Fruit fly (Drosophila melanogaster) whole organism, embryonic: ENCODE measurements around the gene htt.
A peak's percentile ranks its signal among the peaks of the same experiment; 100 is the strongest.

Experiments used
- Abd-B ChIP-seq: fragments of 200-800 bp; sonication (Bioruptor generic); optimal IDR thresholded peaks from 2 replicates; lab custom pipeline; 2018; ENCODE audit warnings: missing biosample characterization, mild to moderate bottlenecking, missing genetic modification characterization, moderate library complexity
- Bdp1 ChIP-seq: fragments of 200-800 bp; sonication (Bioruptor generic); optimal IDR thresholded peaks from 3 replicates; lab custom pipeline; 2016; ENCODE audit warnings: missing biosample characterization, missing genetic modification characterization
- BtbVII ChIP-seq: fragments of 200-800 bp; sonication (Bioruptor generic); optimal IDR thresholded peaks from 3 replicates; lab custom pipeline; 2017; ENCODE audit warnings: missing biosample characterization, mild to moderate bottlenecking, missing genetic modification characterization
- CG10209 ChIP-seq: fragments of 200-800 bp; sonication (Bioruptor generic); optimal IDR thresholded peaks from 3 replicates; lab custom pipeline; 2017; ENCODE audit warnings: missing biosample characterization, mild to moderate bottlenecking, missing genetic modification characterization, missing genetic modification reagents
- CG11560 ChIP-seq: fragments of 200-800 bp; sonication (Bioruptor generic); IDR thresholded peaks from 3 replicates; pipeline ENCODE4 v1.3.6; 2022; ENCODE audit warnings: missing biosample characterization, missing genetic modification characterization
- CG1233 ChIP-seq: fragments of 200-800 bp; sonication (Bioruptor generic); optimal IDR thresholded peaks from 4 replicates; lab custom pipeline; 2018; ENCODE audit warnings: missing biosample characterization, mild to moderate bottlenecking, missing genetic modification characterization
- CG13123 ChIP-seq: fragments of 200-800 bp; sonication (Bioruptor generic); optimal IDR thresholded peaks from 2 replicates; lab custom pipeline; 2016; ENCODE audit warnings: missing biosample characterization, missing genetic modification characterization
- CG13287 ChIP-seq: fragments of 200-800 bp; sonication (Bioruptor generic); IDR thresholded peaks from 2 replicates; pipeline ENCODE4 v1.3.6; 2022; ENCODE audit warnings: missing biosample characterization, missing genetic modification characterization; ENCODE audit not compliant: partially characterized antibody
- CG15696 ChIP-seq: fragments of 200-800 bp; sonication (Bioruptor generic); optimal IDR thresholded peaks from 2 replicates; lab custom pipeline; 2019; ENCODE audit warnings: missing biosample characterization, mild to moderate bottlenecking, missing genetic modification characterization, moderate library complexity
- CG16813 ChIP-seq: fragments of 200-800 bp; sonication (Bioruptor generic); IDR thresholded peaks from 3 replicates; pipeline ENCODE4 v1.3.6; 2022; ENCODE audit warnings: missing biosample characterization, missing genetic modification characterization; ENCODE audit not compliant: partially characterized antibody
- CG17328 ChIP-seq: fragments of 200-800 bp; sonication (Bioruptor generic); IDR thresholded peaks from 2 replicates; pipeline ENCODE4 v1.3.6; 2022; ENCODE audit warnings: missing biosample characterization, missing genetic modification characterization
- CG17361 ChIP-seq: fragments of 200-800 bp; sonication (Bioruptor generic); IDR thresholded peaks from 3 replicates; pipeline ENCODE4 v1.3.6; 2022; ENCODE audit warnings: missing biosample characterization, missing genetic modification characterization
- CG1832 ChIP-seq: fragments of 200-800 bp; sonication (Bioruptor generic); optimal IDR thresholded peaks from 2 replicates; lab custom pipeline; 2017; ENCODE audit warnings: missing biosample characterization, mild to moderate bottlenecking, missing genetic modification characterization, inconsistent platforms
- CG2116 ChIP-seq: fragments of 200-800 bp; sonication (Bioruptor generic); optimal IDR thresholded peaks from 3 replicates; lab custom pipeline; 2018; ENCODE audit warnings: missing biosample characterization, mild to moderate bottlenecking, missing genetic modification characterization
- CG30431 ChIP-seq: fragments of 200-800 bp; sonication (Bioruptor generic); optimal IDR thresholded peaks from 2 replicates; lab custom pipeline; 2017; ENCODE audit warnings: missing biosample characterization, missing genetic modification characterization
- CG33557 ChIP-seq: fragments of 200-800 bp; sonication (Bioruptor generic); optimal IDR thresholded peaks from 2 replicates; lab custom pipeline; 2019; ENCODE audit warnings: missing biosample characterization, mild to moderate bottlenecking, missing genetic modification characterization, moderate library complexity
- CG3995 ChIP-seq: fragments of 200-800 bp; sonication (Bioruptor generic); optimal IDR thresholded peaks from 3 replicates; lab custom pipeline; 2016; ENCODE audit warnings: missing biosample characterization, missing genetic modification characterization
- CG4730 ChIP-seq: fragments of 200-800 bp; sonication (Bioruptor generic); IDR thresholded peaks from 2 replicates; pipeline ENCODE4 v1.3.6; 2022; ENCODE audit warnings: missing biosample characterization, missing genetic modification characterization
- CG5953 ChIP-seq: fragments of 200-800 bp; sonication (Bioruptor generic); IDR thresholded peaks from 2 replicates; pipeline ENCODE4 v1.3.6; 2022; ENCODE audit warnings: missing biosample characterization, missing genetic modification characterization
- CG6254 ChIP-seq: fragments of 200-800 bp; sonication (Bioruptor generic); optimal IDR thresholded peaks from 3 replicates; lab custom pipeline; 2017; ENCODE audit warnings: mild to moderate bottlenecking, missing biosample characterization, missing genetic modification reagents, missing genetic modification characterization
- CG7271 ChIP-seq: fragments of 200-800 bp; sonication (Bioruptor generic); optimal IDR thresholded peaks from 2 replicates; lab custom pipeline; 2018; ENCODE audit warnings: missing biosample characterization, mild to moderate bottlenecking, missing genetic modification characterization, moderate library complexity
- CG8290 ChIP-seq, 3 experiments: fragments of 200-800 bp; sonication (Bioruptor generic); optimal IDR thresholded peaks; 2 replicates each; lab custom pipeline; 2016 to 2019; ENCODE audit warnings: missing biosample characterization in 3 of 3, missing genetic modification characterization in 3 of 3, mild to moderate bottlenecking in 2 of 3, moderate library complexity in 1 of 3
- CG8359 ChIP-seq: fragments of 200-800 bp; sonication (Bioruptor generic); optimal IDR thresholded peaks from 2 replicates; lab custom pipeline; 2017; ENCODE audit warnings: missing biosample characterization, mild to moderate bottlenecking, missing genetic modification characterization, borderline replicate concordance
- Dref ChIP-seq: fragments of 200-800 bp; sonication (Bioruptor generic); IDR thresholded peaks from 2 replicates; pipeline ENCODE4 v1.3.6; 2022; ENCODE audit warnings: missing biosample characterization, missing genetic modification characterization
- Drgx ChIP-seq: fragments of 200-800 bp; sonication (Bioruptor generic); IDR thresholded peaks from 2 replicates; pipeline ENCODE4 v1.3.6; 2022; ENCODE audit warnings: missing biosample characterization, missing genetic modification characterization
- Fer1 ChIP-seq: fragments of 200-800 bp; sonication (Bioruptor generic); optimal IDR thresholded peaks from 2 replicates; lab custom pipeline; 2017; ENCODE audit warnings: missing biosample characterization, mild to moderate bottlenecking, missing genetic modification characterization
- Vsx1 ChIP-seq: fragments of 200-800 bp; sonication (Bioruptor generic); optimal IDR thresholded peaks from 2 replicates; lab custom pipeline; 2017; ENCODE audit warnings: missing biosample characterization, mild to moderate bottlenecking, missing genetic modification characterization, missing genetic modification reagents
- bbx ChIP-seq: fragments of 200-800 bp; sonication (Bioruptor generic); IDR thresholded peaks from 2 replicates; pipeline ENCODE4 v1.3.6; 2022; ENCODE audit warnings: missing biosample characterization, missing genetic modification characterization; ENCODE audit not compliant: partially characterized antibody
- cg ChIP-seq: fragments of 200-800 bp; sonication (Bioruptor generic); optimal IDR thresholded peaks from 3 replicates; lab custom pipeline; 2019; ENCODE audit warnings: missing biosample characterization, mild to moderate bottlenecking, missing genetic modification characterization, moderate library complexity
- chinmo ChIP-seq: fragments of 200-800 bp; sonication (Bioruptor generic); IDR thresholded peaks from 4 replicates; pipeline ENCODE4 v1.3.6; 2022; ENCODE audit warnings: missing biosample characterization, missing genetic modification characterization; ENCODE audit not compliant: partially characterized antibody
- ci ChIP-seq: fragments of 200-800 bp; sonication (Bioruptor generic); IDR thresholded peaks from 3 replicates; pipeline ENCODE4 v1.3.6; 2022; ENCODE audit warnings: missing biosample characterization, missing genetic modification characterization
- crol ChIP-seq: fragments of 200-800 bp; sonication (Bioruptor generic); IDR thresholded peaks from 2 replicates; pipeline ENCODE4 v1.3.6; 2022; ENCODE audit warnings: missing biosample characterization, missing genetic modification characterization
- da ChIP-seq: fragments of 200-800 bp; sonication (Bioruptor generic); optimal IDR thresholded peaks from 2 replicates; lab custom pipeline; 2016; ENCODE audit warnings: missing biosample characterization, missing genetic modification characterization
- dimm ChIP-seq: fragments of 200-800 bp; sonication (Bioruptor generic); IDR thresholded peaks from 2 replicates; pipeline ENCODE4 v1.3.6; 2022; ENCODE audit warnings: missing biosample characterization, missing genetic modification characterization
- en ChIP-seq: fragments of 200-800 bp; sonication (Bioruptor generic); optimal IDR thresholded peaks from 2 replicates; lab custom pipeline; 2016; ENCODE audit warnings: missing biosample characterization, missing genetic modification characterization
- exex ChIP-seq: fragments of 200-800 bp; sonication (Bioruptor generic); optimal IDR thresholded peaks from 4 replicates; lab custom pipeline; 2018; ENCODE audit warnings: missing biosample characterization, mild to moderate bottlenecking, missing genetic modification characterization, moderate library complexity
- fd96Cb ChIP-seq: fragments of 200-800 bp; sonication (Bioruptor generic); optimal IDR thresholded peaks from 2 replicates; lab custom pipeline; 2018; ENCODE audit warnings: missing biosample characterization, mild to moderate bottlenecking, missing genetic modification characterization, moderate library complexity
- ftz-f1 ChIP-seq: fragments of 200-800 bp; sonication (Bioruptor generic); optimal IDR thresholded peaks from 2 replicates; lab custom pipeline; 2016; ENCODE audit warnings: missing biosample characterization, missing genetic modification characterization
- grn ChIP-seq: fragments of 200-800 bp; sonication (Bioruptor generic); optimal IDR thresholded peaks from 3 replicates; lab custom pipeline; 2017; ENCODE audit warnings: missing biosample characterization, missing genetic modification characterization
- gsb-n ChIP-seq: fragments of 200-800 bp; sonication (Bioruptor generic); optimal IDR thresholded peaks from 3 replicates; lab custom pipeline; 2018; ENCODE audit warnings: missing biosample characterization, mild to moderate bottlenecking, missing genetic modification characterization
- hkb ChIP-seq, 2 experiments: fragments of 200-800 bp in 1 of 2; fragments of >200 bp in 1 of 2; sonication (Bioruptor generic) in 1 of 2; IDR thresholded peaks in 1 of 2; optimal IDR thresholded peaks in 1 of 2; 2 replicates each; pipeline versions ENCODE4 v1.3.6 to Lab custom; 2017 to 2022; ENCODE audit warnings: missing biosample characterization in 1 of 2, missing genetic modification characterization in 1 of 2
- lilli ChIP-seq: fragments of 200-800 bp; sonication (Bioruptor generic); optimal IDR thresholded peaks from 3 replicates; lab custom pipeline; 2016; ENCODE audit warnings: missing biosample characterization, missing genetic modification characterization
- nau ChIP-seq: fragments of 200-800 bp; sonication (Bioruptor generic); optimal IDR thresholded peaks from 3 replicates; lab custom pipeline; 2017; ENCODE audit warnings: missing biosample characterization, mild to moderate bottlenecking, missing genetic modification characterization, missing genetic modification reagents
- oc ChIP-seq: fragments of 200-800 bp; sonication (Bioruptor generic); optimal IDR thresholded peaks from 2 replicates; lab custom pipeline; 2018; ENCODE audit warnings: missing biosample characterization, mild to moderate bottlenecking, missing genetic modification characterization, moderate library complexity
- pan ChIP-seq, 4 experiments: fragments of >200 bp in 3 of 4; fragments of 200-800 bp in 1 of 4; sonication (Bioruptor generic) in 1 of 4; optimal IDR thresholded peaks in 3 of 4; IDR thresholded peaks in 1 of 4; 2 replicates each; pipeline versions ENCODE4 v1.3.6 to Lab custom; 2017 to 2022; ENCODE audit warnings: missing biosample characterization in 2 of 4, missing genetic modification characterization in 2 of 4, mixed read lengths in 1 of 4
- so ChIP-seq: fragments of 200-800 bp; sonication (Bioruptor generic); IDR thresholded peaks from 3 replicates; pipeline ENCODE4 v1.3.6; 2022; ENCODE audit warnings: missing biosample characterization, missing genetic modification characterization
- vfl ChIP-seq: fragments of 200-800 bp; sonication (Bioruptor generic); optimal IDR thresholded peaks from 2 replicates; lab custom pipeline; 2016; ENCODE audit warnings: missing biosample characterization, missing genetic modification characterization
- wdn ChIP-seq: fragments of 200-800 bp; sonication (Bioruptor generic); IDR thresholded peaks from 2 replicates; pipeline ENCODE4 v1.3.6; 2022; ENCODE audit warnings: missing biosample characterization, missing genetic modification characterization

Gene htt

dm6 chr3R:28681834-28682464, 14.1 kb upstream of the htt start (continued):
- TF ChIP-seq Fer1 (GFP tag; lab: Kevin White, UChicago) = no peak
- no peak for TF ChIP-seq wdn (GFP tag; lab: Robert Waterston, UW)
- TF ChIP-seq hkb (optimal IDR thresholded peaks at IDR 0.05; lab: Kevin White, UChicago) = no peak
- peak; percentile 31; the same call in 1 of the 2 replicates for TF ChIP-seq hkb (GFP tag; IDR thresholded peaks at IDR 0.05; lab: Robert Waterston, UW)
- TF ChIP-seq CG17328 (GFP tag; lab: Robert Waterston, UW) = no peak
- no peak for TF ChIP-seq CG30431 (GFP tag; lab: Kevin White, UChicago)
- no peak for TF ChIP-seq Dref
- no peak for TF ChIP-seq Vsx1 (GFP tag; lab: Kevin White, UChicago)
- TF ChIP-seq CG13287 = 0 out of 2 replicates have a peak, but pooled peaks have one; percentile 10
- no peak for TF ChIP-seq dimm (GFP tag; lab: Robert Waterston, UW)
- no peak for TF ChIP-seq bbx (GFP tag; lab: Robert Waterston, UW)
- TF ChIP-seq CG1832 = no peak
- no peak for TF ChIP-seq nau
- no peak for TF ChIP-seq exex (tag; lab: Kevin White, UChicago)
- no peak for TF ChIP-seq CG10209
- 0 out of 3 replicates have a peak, but pooled peaks have one; percentile 23 for TF ChIP-seq CG16813 (GFP tag; lab: Robert Waterston, UW)
- no peak for TF ChIP-seq cg (GFP tag; lab: Kevin White, UChicago)
- no peak for TF ChIP-seq BtbVII (GFP tag; lab: Kevin White, UChicago)
- no peak for TF ChIP-seq fd96Cb (tag; lab: Kevin White, UChicago)
- TF ChIP-seq CG13123 (GFP tag; lab: Kevin White, UChicago) = no peak
- no peak for TF ChIP-seq CG6254 (GFP tag; lab: Kevin White, UChicago)
- TF ChIP-seq oc (tag; lab: Kevin White, UChicago) = peak; percentile 75
- no peak for TF ChIP-seq CG33557
- peak; percentile 98 for TF ChIP-seq CG8359 (GFP tag; lab: Kevin White, UChicago)
- TF ChIP-seq CG11560 (tag; lab: Robert Waterston, UW) = no peak
- no peak for TF ChIP-seq CG2116
- no peak for TF ChIP-seq CG3995 (GFP tag; lab: Kevin White, UChicago)
- no peak for TF ChIP-seq CG5953
- no peak for TF ChIP-seq da (GFP tag; lab: Kevin White, UChicago)
- TF ChIP-seq Bdp1 (GFP tag; lab: Kevin White, UChicago) = no peak
- TF ChIP-seq lilli (GFP tag; lab: Kevin White, UChicago) = no peak
- TF ChIP-seq CG15696 (tag; lab: Kevin White, UChicago) = no peak
- TF ChIP-seq crol (GFP tag; lab: Robert Waterston, UW) = no peak
- TF ChIP-seq Abd-B (GFP tag; lab: Kevin White, UChicago) = no peak
- peak; percentile 16; the same call in 1 of the 2 replicates for TF ChIP-seq Drgx (GFP tag; lab: Robert Waterston, UW)
- no peak for TF ChIP-seq grn (GFP tag; lab: Kevin White, UChicago)
- TF ChIP-seq vfl = no peak
- no peak for TF ChIP-seq CG7271 (tag; lab: Kevin White, UChicago)
- TF ChIP-seq ftz-f1 (GFP tag; lab: Kevin White, UChicago) = no peak
- no peak for TF ChIP-seq CG8290 (GFP tag; optimal IDR thresholded peaks at IDR 0.05; lab: Kevin White, UChicago)
- TF ChIP-seq CG8290 (tag; optimal IDR thresholded peaks at IDR 0.05; lab: Kevin White, UChicago) = no peak
- TF ChIP-seq so (GFP tag; lab: Robert Waterston, UW) = peak; percentile 33; the same call in 1 of the 3 replicates
- TF ChIP-seq en = no peak
- TF ChIP-seq CG1233 (GFP tag; lab: Kevin White, UChicago) = no peak
- no peak for TF ChIP-seq CG17361
- TF ChIP-seq ci (GFP tag; lab: Robert Waterston, UW) = 0 out of 3 replicates have a peak, but pooled peaks have one; percentile 29
- TF ChIP-seq pan (optimal IDR thresholded peaks at IDR 0.05; lab: Kevin White, UChicago) = no peak
- no peak for TF ChIP-seq pan (GFP tag; optimal IDR thresholded peaks at IDR 0.05 in 1 of 2, IDR thresholded peaks at IDR 0.05 in 1 of 2)
- peak; percentile 98 for TF ChIP-seq chinmo (GFP tag; lab: Robert Waterston, UW)
- TF ChIP-seq CG4730 (GFP tag; lab: Robert Waterston, UW) = no peak
- TF ChIP-seq gsb-n (tag; lab: Kevin White, UChicago) = no peak
